Worm (Caenorhabditis elegans): ENCODE measurements around the gene F37C12.10.

DNA sequence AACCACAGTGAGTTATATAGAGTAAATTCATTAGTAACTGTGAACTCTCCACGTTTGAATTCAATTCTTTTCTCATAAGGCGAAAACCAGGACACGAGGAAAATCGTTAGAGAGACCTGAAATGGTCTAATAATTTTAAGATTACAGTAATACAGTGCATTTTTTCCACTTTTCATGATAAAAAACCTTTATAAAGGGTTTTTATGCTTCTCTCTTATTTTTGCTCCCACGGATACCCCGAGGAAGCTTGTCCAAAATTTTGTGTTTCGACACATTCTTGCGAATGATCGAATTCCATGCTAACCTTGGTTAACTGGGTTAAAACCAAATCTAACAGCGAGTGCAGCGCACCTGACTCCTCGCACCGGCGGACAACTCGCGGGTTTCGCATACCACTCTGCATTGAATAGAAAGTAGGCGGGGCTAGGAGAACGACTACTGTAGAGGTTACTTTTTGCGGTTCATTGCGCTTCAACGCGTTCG is 47.9 kb downstream of the F37C12.10 start:
- TF ChIP-seq T22C8.4 (GFP tag; IDR thresholded peaks at IDR 0.05) (no peak), flt-1 (GFP tag; IDR thresholded peaks at IDR 0.05) (peak; percentile 63; the same call in 1 of the 2 replicates), klf-2 (GFP tag; conservative IDR thresholded peaks at IDR 0.05) (no peak)

All from whole organism, midembryonic.